Fruit fly (Drosophila melanogaster): ENCODE data around the gene CG14304.

DNA sequence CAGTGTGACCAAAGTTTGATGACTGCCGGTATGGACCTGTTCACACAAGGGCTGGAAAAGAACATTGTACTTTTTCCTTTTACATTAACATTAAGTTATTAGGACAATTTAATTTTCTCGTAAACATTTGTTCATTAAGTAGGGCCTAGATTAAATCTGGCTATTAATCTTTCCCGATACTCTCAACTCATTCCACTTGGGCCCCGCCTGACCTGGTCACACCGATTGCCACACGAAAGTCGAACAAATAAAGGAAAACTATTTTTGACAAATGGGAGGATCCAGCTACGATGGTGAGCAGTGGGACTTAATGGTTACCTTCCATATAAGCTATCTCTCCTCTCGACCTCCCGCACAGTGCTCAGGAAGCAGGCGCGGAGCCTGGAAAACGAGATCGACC is 42.4 kb upstream of the CG14304 start, which contains the start of the genes Cpsf73 and Gos28:
- TF ChIP-seq usp (GFP tag; optimal IDR thresholded peaks at IDR 0.05) (no peak), psq (optimal IDR thresholded peaks at IDR 0.05) (no peak)
